Worm (Caenorhabditis elegans) whole organism, early embryonic: ENCODE measurements around the gene T13C5.3.

Experiments used
- F13C5.2 ChIP-seq: sonication (generic microtip); optimal IDR thresholded peaks from 2 replicates; lab custom pipeline; 2017; ENCODE audit warnings: mild to moderate bottlenecking, missing genetic modification characterization, inconsistent platforms, missing compliant biosample characterization
- ama-1 ChIP-seq: fragments of 150-350 bp; optimal IDR thresholded peaks from 2 replicates; lab custom pipeline; 2014
- ets-7 ChIP-seq: sonication (generic microtip); optimal IDR thresholded peaks from 2 replicates; lab custom pipeline; 2016; ENCODE audit warnings: missing genotype, missing genetic modification characterization, missing compliant biosample characterization
- hmbx-1 ChIP-seq: sonication (generic microtip); optimal IDR thresholded peaks from 2 replicates; lab custom pipeline; 2016; ENCODE audit warnings: mild to moderate bottlenecking, missing genetic modification characterization, missing compliant biosample characterization
- hnd-1 ChIP-seq: sonication (generic microtip); optimal IDR thresholded peaks from 2 replicates; lab custom pipeline; 2016; ENCODE audit warnings: missing genetic modification characterization, missing compliant biosample characterization
- scrt-1 ChIP-seq: fragments of 200-800 bp; sonication (Bioruptor generic); IDR thresholded peaks from 2 replicates; pipeline ENCODE4 v1.3.6; 2022; ENCODE audit warnings: missing genetic modification characterization, missing compliant biosample characterization
- tbx-11 ChIP-seq: fragments of 200-800 bp; sonication (Bioruptor generic); IDR thresholded peaks from 2 replicates; pipeline ENCODE4 v1.3.6; 2022; ENCODE audit warnings: missing genetic modification characterization, missing compliant biosample characterization
- tra-4 ChIP-seq: sonication (generic microtip); optimal IDR thresholded peaks from 2 replicates; lab custom pipeline; 2017; ENCODE audit warnings: missing genetic modification characterization, missing compliant biosample characterization

DNA sequence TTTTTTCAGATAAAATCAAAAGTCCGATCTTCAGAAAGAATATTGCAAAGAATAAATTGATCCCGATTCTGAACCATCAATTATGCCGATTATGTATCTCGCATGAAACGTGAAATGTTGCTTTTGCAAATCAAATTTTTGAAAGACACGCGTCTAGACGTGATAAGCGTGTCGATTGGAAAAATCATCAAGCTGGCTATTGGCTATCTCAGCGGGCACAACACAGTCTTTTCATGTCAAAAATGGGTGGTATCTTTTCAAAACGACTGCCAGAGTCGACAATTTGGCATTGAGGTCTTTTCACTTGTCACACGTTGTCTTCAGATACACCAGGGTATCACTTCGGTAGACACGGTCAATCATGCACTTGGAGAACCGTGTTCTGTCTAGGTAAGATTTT is 18.3 kb downstream of the T13C5.3 start, which contains the start of gene daf-9:
- TF ChIP-seq hmbx-1 (tag; lab: Kevin White, UChicago) (no peak), tbx-11 (GFP tag; lab: Robert Waterston, UW) (no peak), ama-1 (lab: Kevin White, UChicago) (no peak), tra-4 (tag; lab: Kevin White, UChicago) (no peak), F13C5.2 (tag; lab: Kevin White, UChicago) (no peak), scrt-1 (GFP tag; lab: Robert Waterston, UW) (no peak), ets-7 (tag; lab: Kevin White, UChicago) (no peak), hnd-1 (tag; lab: Kevin White, UChicago) (no peak)
